Worm (Caenorhabditis elegans) whole organism, L3 larva: Measurements from ENCODE around the gene faxc-1.

Experiments
- egl-27 ChIP-seq: sonication (generic microtip); optimal IDR thresholded peaks from 4 replicates; lab custom pipeline; 2017; ENCODE audit warnings: missing biosample characterization, missing genetic modification reagents, missing genetic modification characterization
- skn-1 ChIP-seq: fragments of 150-350 bp; optimal IDR thresholded peaks from 2 replicates; lab custom pipeline; 2014; ENCODE audit warnings: missing biosample characterization, missing genetic modification characterization

DNA sequence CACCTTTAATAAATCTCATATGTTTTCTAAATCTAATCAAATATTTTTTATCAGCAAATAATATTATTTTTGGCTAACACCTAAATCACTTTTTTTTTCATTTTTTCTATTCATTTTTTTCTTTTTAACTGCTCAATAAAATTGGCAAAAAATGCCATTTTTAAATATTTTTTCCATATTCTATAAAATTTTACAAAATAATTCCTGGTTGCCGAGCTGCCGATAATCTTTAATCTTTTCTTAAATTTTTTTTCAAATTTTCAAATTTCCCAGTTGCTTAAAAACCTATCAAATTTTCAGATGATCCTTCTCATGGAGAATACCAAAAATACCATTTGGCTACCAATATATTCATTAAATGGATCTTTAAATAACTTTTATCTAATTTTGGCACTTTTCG lies 47.6 kb downstream of the faxc-1 start, which contains the start of gene sre-51:
- TF ChIP-seq egl-27 (tag; lab: Kevin White, UChicago), result no peak
- TF ChIP-seq skn-1 (tag; lab: Kevin White, UChicago), result no peak
